Fruit fly (Drosophila melanogaster) whole organism, embryonic: ENCODE results near the gene Tnks.

ENCODE experiments used
- Abd-B ChIP-seq: fragments of 200-800 bp; sonication (Bioruptor generic); optimal IDR thresholded peaks from 2 replicates; lab custom pipeline; 2018; ENCODE audit warnings: missing biosample characterization, mild to moderate bottlenecking, missing genetic modification characterization, moderate library complexity
- B-H2 ChIP-seq: fragments of 200-800 bp; sonication (Bioruptor generic); optimal IDR thresholded peaks from 2 replicates; lab custom pipeline; 2018; ENCODE audit warnings: missing biosample characterization, mild to moderate bottlenecking, missing genetic modification characterization
- CG1024 ChIP-seq: fragments of 200-800 bp; sonication (Bioruptor generic); IDR thresholded peaks from 2 replicates; pipeline ENCODE4 v1.3.6; 2022; ENCODE audit warnings: missing biosample characterization, missing genetic modification characterization
- CG10267 ChIP-seq: fragments of 200-800 bp; sonication (Bioruptor generic); optimal IDR thresholded peaks from 2 replicates; lab custom pipeline; 2018; ENCODE audit warnings: missing biosample characterization, mild to moderate bottlenecking, missing genetic modification characterization, moderate library complexity
- CG11504 ChIP-seq: fragments of 200-800 bp; sonication (Bioruptor generic); optimal IDR thresholded peaks from 3 replicates; lab custom pipeline; 2019; ENCODE audit warnings: missing biosample characterization, mild to moderate bottlenecking, missing genetic modification characterization, moderate library complexity
- CG1233 ChIP-seq: fragments of 200-800 bp; sonication (Bioruptor generic); optimal IDR thresholded peaks from 4 replicates; lab custom pipeline; 2018; ENCODE audit warnings: missing biosample characterization, mild to moderate bottlenecking, missing genetic modification characterization
- CG13624 ChIP-seq: fragments of 200-800 bp; sonication (Bioruptor generic); optimal IDR thresholded peaks from 2 replicates; lab custom pipeline; 2016; ENCODE audit warnings: missing biosample characterization, missing genetic modification characterization
- CG13894 ChIP-seq: fragments of 200-800 bp; sonication (Bioruptor generic); optimal IDR thresholded peaks from 3 replicates; lab custom pipeline; 2018; ENCODE audit warnings: missing biosample characterization, mild to moderate bottlenecking, missing genetic modification characterization, moderate library complexity
- CG14050 ChIP-seq: fragments of 200-800 bp; sonication (Bioruptor generic); IDR thresholded peaks from 3 replicates; pipeline ENCODE4 v1.3.6; 2022; ENCODE audit warnings: missing biosample characterization, missing genetic modification characterization
- CG15073 ChIP-seq: fragments of 200-800 bp; sonication (Bioruptor generic); optimal IDR thresholded peaks from 2 replicates; lab custom pipeline; 2016; ENCODE audit warnings: missing biosample characterization, missing genetic modification characterization
- CG15269 ChIP-seq: fragments of 200-800 bp; sonication (Bioruptor generic); optimal IDR thresholded peaks from 2 replicates; lab custom pipeline; 2018; ENCODE audit warnings: missing biosample characterization, mild to moderate bottlenecking, missing genetic modification characterization, moderate library complexity
- CG17328 ChIP-seq: fragments of 200-800 bp; sonication (Bioruptor generic); IDR thresholded peaks from 2 replicates; pipeline ENCODE4 v1.3.6; 2022; ENCODE audit warnings: missing biosample characterization, missing genetic modification characterization
- CG17612 ChIP-seq: fragments of 200-800 bp; sonication (Bioruptor generic); IDR thresholded peaks from 2 replicates; pipeline ENCODE4 v1.3.6; 2022; ENCODE audit warnings: missing biosample characterization, missing genetic modification characterization
- CG1792 ChIP-seq: fragments of 200-800 bp; sonication (Bioruptor generic); optimal IDR thresholded peaks from 2 replicates; lab custom pipeline; 2016; ENCODE audit warnings: missing biosample characterization, missing genetic modification characterization
- CG18619 ChIP-seq: fragments of 200-800 bp; sonication (Bioruptor generic); optimal IDR thresholded peaks from 3 replicates; lab custom pipeline; 2017; ENCODE audit warnings: missing biosample characterization, mild to moderate bottlenecking, missing genetic modification characterization
- CG2120 ChIP-seq: fragments of 200-800 bp; sonication (Bioruptor generic); optimal IDR thresholded peaks from 3 replicates; lab custom pipeline; 2016; ENCODE audit warnings: missing biosample characterization, missing genetic modification characterization
- CG2875 ChIP-seq: fragments of 200-800 bp; sonication (Bioruptor generic); optimal IDR thresholded peaks from 2 replicates; lab custom pipeline; 2017; ENCODE audit warnings: missing biosample characterization, mild to moderate bottlenecking, missing genetic modification characterization, missing genetic modification reagents
- CG3163 ChIP-seq: fragments of 200-800 bp; sonication (Bioruptor generic); optimal IDR thresholded peaks from 3 replicates; lab custom pipeline; 2016; ENCODE audit warnings: missing biosample characterization, missing genetic modification characterization
- CG33213 ChIP-seq: fragments of 200-800 bp; sonication (Bioruptor generic); optimal IDR thresholded peaks from 3 replicates; lab custom pipeline; 2016; ENCODE audit warnings: missing biosample characterization, missing genetic modification characterization
- CG34376 ChIP-seq: fragments of 200-800 bp; sonication (Bioruptor generic); optimal IDR thresholded peaks from 2 replicates; lab custom pipeline; 2018; ENCODE audit warnings: missing biosample characterization, mild to moderate bottlenecking, missing genetic modification characterization
- CG6272 ChIP-seq: fragments of 200-800 bp; sonication (Bioruptor generic); IDR thresholded peaks from 2 replicates; pipeline ENCODE4 v1.3.6; 2022; ENCODE audit warnings: missing biosample characterization, missing genetic modification characterization
- CG6683 ChIP-seq: fragments of 200-800 bp; sonication (Bioruptor generic); optimal IDR thresholded peaks from 2 replicates; lab custom pipeline; 2017; ENCODE audit warnings: missing biosample characterization, mild to moderate bottlenecking, missing genetic modification characterization, missing genetic modification reagents
- CG6689 ChIP-seq: fragments of 200-800 bp; sonication (Bioruptor generic); IDR thresholded peaks from 2 replicates; pipeline ENCODE4 v1.3.6; 2022; ENCODE audit warnings: missing biosample characterization, missing genetic modification characterization
- CG7357 ChIP-seq: fragments of 200-800 bp; sonication (Bioruptor generic); IDR thresholded peaks from 3 replicates; pipeline ENCODE4 v1.3.6; 2022; ENCODE audit warnings: missing biosample characterization, missing genetic modification characterization
- CG7556 ChIP-seq: fragments of 200-800 bp; sonication (Bioruptor generic); optimal IDR thresholded peaks from 2 replicates; lab custom pipeline; 2017; ENCODE audit warnings: missing biosample characterization, mild to moderate bottlenecking, missing genetic modification characterization
- CoRest ChIP-seq: fragments of 200-800 bp; sonication (Bioruptor generic); optimal IDR thresholded peaks from 3 replicates; lab custom pipeline; 2018; ENCODE audit warnings: missing biosample characterization, mild to moderate bottlenecking, missing genetic modification characterization, moderate library complexity
- CrebB ChIP-seq: fragments of 200-800 bp; sonication (Bioruptor generic); optimal IDR thresholded peaks from 3 replicates; lab custom pipeline; 2018; ENCODE audit warnings: missing biosample characterization, mild to moderate bottlenecking, missing genetic modification characterization
- Dek ChIP-seq: fragments of 200-800 bp; sonication (Bioruptor generic); optimal IDR thresholded peaks from 3 replicates; lab custom pipeline; 2019; ENCODE audit warnings: missing biosample characterization, mild to moderate bottlenecking, missing genetic modification characterization, moderate library complexity
- Ets97D ChIP-seq: fragments of 200-800 bp; sonication (Bioruptor generic); optimal IDR thresholded peaks from 3 replicates; lab custom pipeline; 2016; ENCODE audit warnings: missing biosample characterization, missing genetic modification characterization
- Gsc ChIP-seq: fragments of 200-800 bp; sonication (Bioruptor generic); IDR thresholded peaks from 2 replicates; pipeline ENCODE4 v1.3.6; 2022; ENCODE audit warnings: missing biosample characterization, missing genetic modification characterization
- HLH3B ChIP-seq: fragments of 200-800 bp; sonication (Bioruptor generic); IDR thresholded peaks from 2 replicates; pipeline ENCODE4 v1.3.6; 2022; ENCODE audit warnings: missing biosample characterization, missing genetic modification characterization
- Hr51 ChIP-seq, 2 experiments: fragments of 200-800 bp; sonication (Bioruptor generic); optimal IDR thresholded peaks; 2 replicates in 1 of 2; 3 replicates in 1 of 2; lab custom pipeline; 2016 to 2018; ENCODE audit warnings: missing biosample characterization in 2 of 2, missing genetic modification characterization in 2 of 2, mild to moderate bottlenecking in 1 of 2, moderate library complexity in 1 of 2
- Lim3 ChIP-seq: fragments of 200-800 bp; sonication (Bioruptor generic); IDR thresholded peaks from 2 replicates; pipeline ENCODE4 v1.3.6; 2022; ENCODE audit warnings: missing biosample characterization, missing genetic modification characterization
- Nf-YA ChIP-seq: fragments of 200-800 bp; sonication (Bioruptor generic); IDR thresholded peaks from 2 replicates; pipeline ENCODE4 v1.3.6; 2022; ENCODE audit warnings: missing biosample characterization, missing genetic modification characterization
- Rx ChIP-seq: fragments of 200-800 bp; sonication (Bioruptor generic); IDR thresholded peaks from 2 replicates; pipeline ENCODE4 v1.3.6; 2022; ENCODE audit warnings: missing biosample characterization, missing genetic modification characterization
- aop ChIP-seq: fragments of 200-800 bp; sonication (Bioruptor generic); IDR thresholded peaks from 2 replicates; pipeline ENCODE4 v1.3.6; 2022; ENCODE audit warnings: missing biosample characterization, missing genetic modification characterization
- bbx ChIP-seq: fragments of 200-800 bp; sonication (Bioruptor generic); IDR thresholded peaks from 2 replicates; pipeline ENCODE4 v1.3.6; 2022; ENCODE audit warnings: missing biosample characterization, missing genetic modification characterization; ENCODE audit not compliant: partially characterized antibody
- bowl ChIP-seq: fragments of 200-800 bp; sonication (Bioruptor generic); IDR thresholded peaks from 2 replicates; pipeline ENCODE4 v1.3.6; 2022; ENCODE audit warnings: missing biosample characterization, missing genetic modification characterization
- caup ChIP-seq: fragments of 200-800 bp; sonication (Bioruptor generic); optimal IDR thresholded peaks from 3 replicates; lab custom pipeline; 2017; ENCODE audit warnings: missing biosample characterization, mild to moderate bottlenecking, missing genetic modification characterization, moderate library complexity; ENCODE audit not compliant: severe bottlenecking
- chinmo ChIP-seq: fragments of 200-800 bp; sonication (Bioruptor generic); IDR thresholded peaks from 4 replicates; pipeline ENCODE4 v1.3.6; 2022; ENCODE audit warnings: missing biosample characterization, missing genetic modification characterization; ENCODE audit not compliant: partially characterized antibody
- ci ChIP-seq: fragments of 200-800 bp; sonication (Bioruptor generic); IDR thresholded peaks from 3 replicates; pipeline ENCODE4 v1.3.6; 2022; ENCODE audit warnings: missing biosample characterization, missing genetic modification characterization
- dan ChIP-seq: fragments of 200-800 bp; sonication (Bioruptor generic); IDR thresholded peaks from 2 replicates; pipeline ENCODE4 v1.3.6; 2022; ENCODE audit warnings: missing biosample characterization, missing genetic modification characterization
- gcm2 ChIP-seq: fragments of 200-800 bp; sonication (Bioruptor generic); optimal IDR thresholded peaks from 2 replicates; lab custom pipeline; 2016; ENCODE audit warnings: missing biosample characterization, missing genetic modification characterization
- lola ChIP-seq, 3 experiments: fragments of >200 bp in 2 of 3; fragments of 200-800 bp in 1 of 3; sonication (Bioruptor generic) in 1 of 3; optimal IDR thresholded peaks; 2 replicates each; lab custom pipeline; 2017 to 2019; ENCODE audit warnings: missing biosample characterization in 3 of 3, missing genetic modification characterization in 3 of 3, mild to moderate bottlenecking in 1 of 3, moderate library complexity in 1 of 3
- pb ChIP-seq: fragments of 200-800 bp; sonication (Bioruptor generic); optimal IDR thresholded peaks from 3 replicates; lab custom pipeline; 2016; ENCODE audit warnings: missing biosample characterization, missing genetic modification characterization
- pho ChIP-seq: fragments of 200-800 bp; sonication (Bioruptor generic); optimal IDR thresholded peaks from 2 replicates; lab custom pipeline; 2016; ENCODE audit warnings: missing biosample characterization, missing genetic modification characterization
- pum ChIP-seq: fragments of 200-800 bp; sonication (Bioruptor generic); optimal IDR thresholded peaks from 2 replicates; lab custom pipeline; 2016; ENCODE audit warnings: missing biosample characterization, missing genetic modification characterization
- sr ChIP-seq: fragments of 200-800 bp; sonication (Bioruptor generic); IDR thresholded peaks from 3 replicates; pipeline ENCODE4 v1.3.6; 2022; ENCODE audit warnings: missing biosample characterization, missing genetic modification characterization
- tap ChIP-seq: fragments of 200-800 bp; optimal IDR thresholded peaks from 3 replicates; lab custom pipeline; 2019; ENCODE audit warnings: missing biosample characterization, mild to moderate bottlenecking, missing genetic modification characterization, moderate library complexity
- vnd ChIP-seq: fragments of 200-800 bp; sonication (Bioruptor generic); IDR thresholded peaks from 3 replicates; pipeline ENCODE4 v1.3.6; 2022; ENCODE audit warnings: missing biosample characterization, missing genetic modification characterization; ENCODE audit not compliant: partially characterized antibody

The Tnks gene

DNA sequence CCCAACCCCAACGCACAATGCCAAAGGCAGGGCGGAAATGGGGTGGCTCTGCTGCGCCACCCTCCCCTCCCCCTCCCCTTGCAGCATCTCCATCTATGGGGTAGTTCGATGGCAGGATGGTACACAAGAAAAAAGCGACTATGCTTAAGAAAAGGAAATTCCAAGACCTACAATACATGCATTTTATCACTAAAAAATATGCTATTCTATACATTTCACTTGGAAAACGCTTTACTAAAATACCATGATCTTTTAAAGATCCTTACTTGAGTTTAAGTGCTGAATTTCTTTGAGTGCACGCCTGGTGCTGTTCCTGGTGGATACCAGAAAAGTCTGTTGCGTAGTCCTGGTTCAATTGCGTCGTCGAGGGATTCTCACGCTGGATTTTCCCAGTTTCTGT, 30.0 kb downstream of the Tnks start (continued):
- TF ChIP-seq gcm2 (GFP tag; lab: Kevin White, UChicago): peak; percentile 19
- TF ChIP-seq CG6689: peak; percentile 76
- TF ChIP-seq CG7556 (GFP tag; lab: Kevin White, UChicago): peak; percentile 74
- peak; percentile 60 for TF ChIP-seq CG1024 (GFP tag; lab: Robert Waterston, UW)
- TF ChIP-seq CG18619 (GFP tag; lab: Kevin White, UChicago): peak; percentile 47
- peak; percentile 27 for TF ChIP-seq CG34376 (GFP tag; lab: Kevin White, UChicago)
- no peak for TF ChIP-seq bbx (GFP tag; lab: Robert Waterston, UW)
- TF ChIP-seq caup (GFP tag; lab: Kevin White, UChicago): peak; percentile 61
- 0 out of 2 replicates have a peak, but pooled peaks have one; percentile 41 for TF ChIP-seq Gsc (GFP tag; lab: Robert Waterston, UW)
- TF ChIP-seq CG17328 (GFP tag; lab: Robert Waterston, UW): peak; percentile 76
- TF ChIP-seq Nf-YA: peak; percentile 67
- peak; percentile 88 for TF ChIP-seq ci (GFP tag; lab: Robert Waterston, UW)
- TF ChIP-seq dan (GFP tag; lab: Robert Waterston, UW): no peak
- peak; percentile 57 for TF ChIP-seq Dek
- TF ChIP-seq CG15269 (tag; lab: Kevin White, UChicago): peak; percentile 74
- TF ChIP-seq CrebB (tag; lab: Kevin White, UChicago): peak; percentile 39
- peak; percentile 76 for TF ChIP-seq CG11504 (tag; lab: Kevin White, UChicago)
- peak; percentile 57; the same call in 2 of the 3 replicates for TF ChIP-seq CG14050 (GFP tag; lab: Robert Waterston, UW)
- peak; percentile 37 to 71 for TF ChIP-seq Hr51 (GFP tag; optimal IDR thresholded peaks at IDR 0.05; lab: Kevin White, UChicago)
- TF ChIP-seq sr: 0 out of 3 replicates have a peak, but pooled peaks have one; percentile 17
- TF ChIP-seq CG1233 (GFP tag; lab: Kevin White, UChicago): peak; percentile 47
- TF ChIP-seq CG1792 (GFP tag; lab: Kevin White, UChicago): peak; percentile 61
- TF ChIP-seq HLH3B (GFP tag; lab: Robert Waterston, UW): peak; percentile 73
- TF ChIP-seq CG6683 (GFP tag; lab: Kevin White, UChicago): no peak
- TF ChIP-seq CG13894 (tag; lab: Kevin White, UChicago): peak; percentile 79
- no peak for TF ChIP-seq CG15073 (GFP tag; lab: Kevin White, UChicago)
- TF ChIP-seq Ets97D (GFP tag; lab: Kevin White, UChicago): peak; percentile 11
- TF ChIP-seq B-H2 (GFP tag; lab: Kevin White, UChicago): peak; percentile 15
- peak; percentile 46 for TF ChIP-seq CG2875 (GFP tag; lab: Kevin White, UChicago)
- peak; percentile 76 for TF ChIP-seq CG6272 (GFP tag; lab: Robert Waterston, UW)
- no peak for TF ChIP-seq chinmo (GFP tag; lab: Robert Waterston, UW)
- peak; percentile 56 for TF ChIP-seq Rx (GFP tag; lab: Robert Waterston, UW)
- TF ChIP-seq lola (GFP tag; optimal IDR thresholded peaks at IDR 0.05; lab: Kevin White, UChicago): peak in 1 of 3 experiments; percentile 39
- peak; percentile 24; the same call in 1 of the 3 replicates for TF ChIP-seq CG7357 (GFP tag; lab: Robert Waterston, UW)
- TF ChIP-seq CG3163 (GFP tag; lab: Kevin White, UChicago): no peak
- TF ChIP-seq Lim3 (GFP tag; lab: Robert Waterston, UW): no peak; the same call in 1 of the 2 replicates
- peak; percentile 6 for TF ChIP-seq pb (GFP tag; lab: Kevin White, UChicago)
- peak; percentile 55 for TF ChIP-seq tap (tag; lab: Kevin White, UChicago)
- TF ChIP-seq pho: peak; percentile 58
- no peak for TF ChIP-seq bowl
- TF ChIP-seq vnd (GFP tag; lab: Robert Waterston, UW): no peak
- TF ChIP-seq Abd-B (GFP tag; lab: Kevin White, UChicago): no peak
- TF ChIP-seq CG10267 (tag; lab: Kevin White, UChicago): peak; percentile 25
- peak; percentile 18 for TF ChIP-seq CG33213 (GFP tag; lab: Kevin White, UChicago)
- TF ChIP-seq CG2120 (GFP tag; lab: Kevin White, UChicago): peak; percentile 73
- peak; percentile 84 for TF ChIP-seq CG13624
- TF ChIP-seq aop: no peak
- peak; percentile 65 for TF ChIP-seq pum (GFP tag; lab: Kevin White, UChicago)
- 0 out of 2 replicates have a peak, but pooled peaks have one; percentile 4 for TF ChIP-seq CG17612
- peak; percentile 68 for TF ChIP-seq CoRest
